Fruit fly (Drosophila melanogaster): ENCODE data around the gene CG17192.

Gene CG17192

DNA sequence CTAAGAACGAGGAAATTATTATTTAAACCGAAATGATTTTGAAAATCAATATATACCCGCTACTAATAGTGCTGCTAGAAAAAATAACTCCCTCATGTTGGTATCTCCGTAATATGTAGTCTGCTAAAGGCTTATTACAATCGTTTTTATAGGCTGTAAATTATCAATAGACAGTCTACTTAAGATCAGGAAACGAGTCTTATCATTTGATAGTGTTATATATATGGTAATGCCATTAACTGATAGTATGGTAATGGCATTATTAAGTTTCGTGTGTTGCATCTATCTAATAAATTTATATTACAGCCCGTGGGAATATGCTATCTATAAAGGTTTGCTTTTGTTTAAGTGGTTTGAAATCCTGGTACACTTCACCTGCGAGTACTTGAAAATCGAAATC lies at the start of gene CG17192:
CG17192 (minus strand) TSS at position 101 of the 400 bp plus-strand sequence.
- TF ChIP-seq CG34406 (GFP tag; optimal IDR thresholded peaks at IDR 0.05) (no peak), CG31627 (GFP tag; optimal IDR thresholded peaks at IDR 0.05) (no peak), CG7368 (GFP tag; optimal IDR thresholded peaks at IDR 0.05) (no peak), dsx (GFP tag; optimal IDR thresholded peaks at IDR 0.05; ENCODE audit: poor library complexity, severe bottlenecking) (no peak), Hr38 (GFP tag; optimal IDR thresholded peaks at IDR 0.05) (no peak), Eip78C (GFP tag) (no peak), Ets96B (tag; optimal IDR thresholded peaks at IDR 0.05) (no peak), Gug (GFP tag; IDR thresholded peaks at IDR 0.05) (no peak), CG10631 (GFP tag; optimal IDR thresholded peaks at IDR 0.05) (no peak), cyc (GFP tag; optimal IDR thresholded peaks at IDR 0.05) (no peak), esn (GFP tag; optimal IDR thresholded peaks at IDR 0.05) (no peak), CG6276 (GFP tag; optimal IDR thresholded peaks at IDR 0.05) (no peak), CG11762 (GFP tag; optimal IDR thresholded peaks at IDR 0.05; ENCODE audit: insufficient read depth) (no peak), Hr39 (GFP tag; optimal IDR thresholded peaks at IDR 0.05) (no peak), spab (GFP tag; optimal IDR thresholded peaks at IDR 0.05) (no peak), Sox15 (GFP tag; optimal IDR thresholded peaks at IDR 0.05) (no peak), Blimp-1 (GFP tag; optimal IDR thresholded peaks at IDR 0.05) (no peak)

dm6 chr3R:27067362-27067761 lies 49.3 kb upstream of the CG17192 start:
- TF ChIP-seq fkh (GFP tag; optimal IDR thresholded peaks at IDR 0.05) (peak; percentile 89), lz (GFP tag; optimal IDR thresholded peaks at IDR 0.05) (no peak)

DNA sequence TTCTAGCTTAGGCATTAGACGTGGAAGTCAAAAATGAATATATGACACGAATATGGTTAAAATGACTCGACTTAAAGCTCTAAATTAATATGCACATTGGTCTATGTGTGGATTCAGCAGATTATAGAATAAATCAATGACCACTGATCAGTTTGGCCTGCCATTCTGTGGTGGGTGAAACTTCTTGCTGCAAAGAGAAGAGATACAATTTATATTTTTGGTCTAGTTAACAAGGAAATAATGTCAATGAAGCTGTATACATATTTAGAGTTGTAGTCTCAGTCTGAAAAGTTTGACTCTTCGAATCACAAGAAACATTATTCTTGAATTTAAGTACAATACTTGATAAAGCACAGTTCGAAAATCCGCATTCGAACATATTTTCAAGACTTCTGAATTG lies 47.0 kb upstream of the CG17192 start, which contains the start of gene CG43935:
CG43935 (plus strand) TSS at position 301 of the 400 bp plus-strand sequence.
- no peak for TF ChIP-seq CG3032 (tag; optimal IDR thresholded peaks at IDR 0.05)
- no peak for TF ChIP-seq CG16779 (tag; optimal IDR thresholded peaks at IDR 0.05)
- TF ChIP-seq acj6 (GFP tag; optimal IDR thresholded peaks at IDR 0.05) = no peak
- no peak for TF ChIP-seq Sox15 (GFP tag; optimal IDR thresholded peaks at IDR 0.05)
- no peak for TF ChIP-seq OdsH (GFP tag; optimal IDR thresholded peaks at IDR 0.05)
- no peak for TF ChIP-seq Hr4 (GFP tag; optimal IDR thresholded peaks at IDR 0.05)

DNA sequence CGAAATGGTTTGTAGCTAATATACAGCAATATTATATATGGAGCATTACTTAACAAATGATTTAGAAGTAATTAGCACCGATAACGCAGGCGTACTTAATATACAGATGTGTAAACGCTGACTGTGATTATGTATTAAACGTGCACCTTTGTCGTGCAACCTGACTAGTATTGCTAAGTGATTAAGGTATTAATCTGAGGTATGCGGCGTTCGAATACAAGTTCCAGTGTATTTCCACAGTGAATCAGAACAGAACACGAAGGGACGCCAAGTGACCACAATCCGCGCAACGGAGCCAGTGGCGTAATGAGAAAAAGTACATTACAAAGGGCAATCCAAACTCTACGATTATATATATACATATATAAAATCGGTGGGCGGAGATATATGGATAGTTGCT lies 46.0 kb upstream of the CG17192 start, which contains the start of gene Nep5:
Nep5 (minus strand) TSS at position 101 of the 400 bp plus-strand sequence.
- TF ChIP-seq fd85E (GFP tag; optimal IDR thresholded peaks at IDR 0.05) = no peak
- no peak for TF ChIP-seq Eip75B (GFP tag; optimal IDR thresholded peaks at IDR 0.05)
- TF ChIP-seq esn (GFP tag; optimal IDR thresholded peaks at IDR 0.05) = no peak
- no peak for TF ChIP-seq Gug (GFP tag; IDR thresholded peaks at IDR 0.05)

- no peak for TF ChIP-seq lz (GFP tag; optimal IDR thresholded peaks at IDR 0.05)
- TF ChIP-seq CG3032 (tag; optimal IDR thresholded peaks at IDR 0.05) = no peak
- no peak for TF ChIP-seq Eip93F (GFP tag; optimal IDR thresholded peaks at IDR 0.05)
- TF ChIP-seq Gug (GFP tag; IDR thresholded peaks at IDR 0.05) = no peak
- no peak for TF ChIP-seq Lpt (GFP tag; optimal IDR thresholded peaks at IDR 0.05)
- TF ChIP-seq dac (GFP tag; optimal IDR thresholded peaks at IDR 0.05) = no peak
- TF ChIP-seq vri (GFP tag; optimal IDR thresholded peaks at IDR 0.05) = no peak
- TF ChIP-seq acj6 (GFP tag; optimal IDR thresholded peaks at IDR 0.05) = no peak
- no peak for TF ChIP-seq ss (GFP tag; optimal IDR thresholded peaks at IDR 0.05)
- TF ChIP-seq Sox15 (GFP tag; optimal IDR thresholded peaks at IDR 0.05) = no peak
- no peak for TF ChIP-seq cyc (GFP tag; optimal IDR thresholded peaks at IDR 0.05)
- no peak for TF ChIP-seq dsx (GFP tag; optimal IDR thresholded peaks at IDR 0.05; ENCODE audit: poor library complexity, severe bottlenecking)
- no peak for TF ChIP-seq CG8119 (GFP tag; IDR thresholded peaks at IDR 0.05)
- no peak for TF ChIP-seq CG9139 (GFP tag; optimal IDR thresholded peaks at IDR 0.05)
Measured at dm6 chr3R:27061916-27062315, 43.8 kb upstream of the CG17192 start, which contains the start of gene CG34292. TSS of gene CG34292 (plus strand) at chr3R:27062216.
